Worm (Caenorhabditis elegans): Measurements from ENCODE around the gene T28C12.15.

DNA sequence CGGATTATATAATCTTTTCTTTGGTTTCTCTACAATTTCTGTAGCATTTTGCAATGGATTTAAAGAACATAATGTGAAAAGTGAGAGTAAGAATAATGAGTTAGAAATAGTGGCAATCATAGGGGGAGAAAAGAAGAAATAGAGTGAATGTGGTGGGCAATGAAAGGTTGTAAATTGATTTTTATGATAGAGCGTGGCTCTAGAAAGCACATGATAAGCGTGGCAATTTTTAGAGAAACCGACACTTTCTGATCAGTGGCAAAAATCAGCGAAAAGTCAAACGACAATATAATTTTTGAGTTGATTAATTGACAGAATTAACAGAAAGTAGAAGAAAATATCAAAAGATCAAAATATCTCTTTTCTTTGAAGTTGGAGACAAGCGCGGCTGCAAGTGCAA lies 29.2 kb downstream of the T28C12.15 start, which contains the start of gene K12B6.9:
- TF ChIP-seq attf-5 (GFP tag; optimal IDR thresholded peaks at IDR 0.05) (no peak), let-526 (GFP tag; IDR thresholded peaks at IDR 0.05) (no peak), ama-1 (optimal IDR thresholded peaks at IDR 0.05) (no peak), ama-1 (GFP tag; optimal IDR thresholded peaks at IDR 0.05) (no peak), hmg-20 (GFP tag; IDR thresholded peaks at IDR 0.05) (no peak), ceh-58 (GFP tag; IDR thresholded peaks at IDR 0.05) (no peak), snpc-4 (GFP tag; optimal IDR thresholded peaks at IDR 0.05) (no peak), snpc-4 (tag; optimal IDR thresholded peaks at IDR 0.05) (no peak), sea-2 (GFP tag; IDR thresholded peaks at IDR 0.05) (no peak), egl-18 (GFP tag; IDR thresholded peaks at IDR 0.05) (no peak), dpl-1 (GFP tag; optimal IDR thresholded peaks at IDR 0.05) (no peak), nfya-2 (GFP tag; IDR thresholded peaks at IDR 0.05) (no peak), F49E8.2 (tag; optimal IDR thresholded peaks at IDR 0.05; ENCODE audit: insufficient read depth) (no peak), lin-35 (GFP tag; optimal IDR thresholded peaks at IDR 0.05) (no peak), unc-62 (GFP tag; optimal IDR thresholded peaks at IDR 0.05) (no peak), bed-1 (GFP tag; IDR thresholded peaks at IDR 0.05) (no peak)
